Fruit fly (Drosophila melanogaster): ENCODE results near the gene knk.

The knk gene

dm6 chr3R:10079267-10079987, 46.0 kb downstream of the knk start (continued):
- TF ChIP-seq crol (GFP tag; IDR thresholded peaks at IDR 0.05) (no peak), CG34376 (GFP tag; optimal IDR thresholded peaks at IDR 0.05) (no peak), CG8478 (optimal IDR thresholded peaks at IDR 0.05) (peak; percentile 21), BtbVII (GFP tag; optimal IDR thresholded peaks at IDR 0.05) (no peak), CG4424 (GFP tag; optimal IDR thresholded peaks at IDR 0.05) (no peak), hbn (GFP tag; IDR thresholded peaks at IDR 0.05; ENCODE audit: partially characterized antibody) (no peak), dmrt11E (tag; optimal IDR thresholded peaks at IDR 0.05) (peak; percentile 27), CG17802 (tag; optimal IDR thresholded peaks at IDR 0.05) (no peak), Doc3 (GFP tag; IDR thresholded peaks at IDR 0.05; ENCODE audit: partially characterized antibody) (no peak), Sox102F (GFP tag; optimal IDR thresholded peaks at IDR 0.05) (peak; percentile 73), en (GFP tag; optimal IDR thresholded peaks at IDR 0.05) (peak; percentile 2), CG7839 (tag; optimal IDR thresholded peaks at IDR 0.05) (peak; percentile 35), CG13287 (GFP tag; IDR thresholded peaks at IDR 0.05; ENCODE audit: partially characterized antibody) (no peak), disco-r (GFP tag; optimal IDR thresholded peaks at IDR 0.05) (no peak), CG9797 (GFP tag; optimal IDR thresholded peaks at IDR 0.05) (no peak), Hr51 (GFP tag; optimal IDR thresholded peaks at IDR 0.05) (peak in 1 of 2 experiments; percentile 51), ranshi (GFP tag; IDR thresholded peaks at IDR 0.05) (peak; percentile 40; the same call in 1 of the 2 replicates), tap (tag; optimal IDR thresholded peaks at IDR 0.05) (peak; percentile 3), Lhr (GFP tag; optimal IDR thresholded peaks at IDR 0.05) (no peak), CG6654 (GFP tag; optimal IDR thresholded peaks at IDR 0.05) (no peak), dati (GFP tag; IDR thresholded peaks at IDR 0.05) (no peak), PHDP (tag; optimal IDR thresholded peaks at IDR 0.05) (peak; percentile 21), Aef1 (GFP tag; IDR thresholded peaks at IDR 0.05) (peak; percentile 26; the same call in 1 of the 3 replicates), ci (GFP tag; IDR thresholded peaks at IDR 0.05) (peak; percentile 79; the same call in 2 of the 3 replicates), Antp (GFP tag; optimal IDR thresholded peaks at IDR 0.05) (peak; percentile 2), zen (tag; optimal IDR thresholded peaks at IDR 0.05) (no peak), fd96Cb (tag; optimal IDR thresholded peaks at IDR 0.05) (peak; percentile 50), CG31365 (tag; optimal IDR thresholded peaks at IDR 0.05) (no peak), CG4617 (GFP tag; optimal IDR thresholded peaks at IDR 0.05; ENCODE audit: borderline replicate concordance) (no peak), NK7.1 (GFP tag; optimal IDR thresholded peaks at IDR 0.05) (no peak), Tbp (GFP tag; optimal IDR thresholded peaks at IDR 0.05) (no peak), row (GFP tag; IDR thresholded peaks at IDR 0.05) (peak; percentile 49), CG33213 (GFP tag; optimal IDR thresholded peaks at IDR 0.05) (no peak), CG14667 (GFP tag; IDR thresholded peaks at IDR 0.05) (no peak), Nf-YB (GFP tag; optimal IDR thresholded peaks at IDR 0.05) (no peak), Deaf1 (tag; optimal IDR thresholded peaks at IDR 0.05) (no peak), bbx (GFP tag; IDR thresholded peaks at IDR 0.05; ENCODE audit: partially characterized antibody) (no peak), fd3F (GFP tag; optimal IDR thresholded peaks at IDR 0.05) (no peak), kay (GFP tag; optimal IDR thresholded peaks at IDR 0.05) (no peak), CG2889 (GFP tag; IDR thresholded peaks at IDR 0.05) (no peak), CG4730 (GFP tag; IDR thresholded peaks at IDR 0.05) (no peak), Dad (GFP tag; optimal IDR thresholded peaks at IDR 0.05) (no peak), CG12236 (GFP tag; optimal IDR thresholded peaks at IDR 0.05) (no peak), grau (tag; optimal IDR thresholded peaks at IDR 0.05) (no peak), zfh1 (GFP tag; IDR thresholded peaks at IDR 0.05) (peak; percentile 40; the same call in 1 of the 3 replicates), NC2β (GFP tag; optimal IDR thresholded peaks at IDR 0.05) (peak; percentile 24), CG30020 (tag; optimal IDR thresholded peaks at IDR 0.05) (no peak), Hmr (GFP tag; optimal IDR thresholded peaks at IDR 0.05) (no peak), chinmo (GFP tag; IDR thresholded peaks at IDR 0.05; ENCODE audit: partially characterized antibody) (peak; percentile 72; the same call in 2 of the 4 replicates)

Data from whole organism, embryonic.